Fruit fly (Drosophila melanogaster) whole organism, adult: ENCODE results near the gene CG14391.

ENCODE experiments used
- CG11617 ChIP-seq: fragments of 200-800 bp; sonication (Bioruptor generic); optimal IDR thresholded peaks from 2 replicates; lab custom pipeline; 2017; ENCODE audit warnings: mild to moderate bottlenecking, missing biosample characterization, missing genetic modification reagents, missing genetic modification characterization
- CG12768 ChIP-seq: fragments of 200-800 bp; sonication (Bioruptor generic); optimal IDR thresholded peaks from 2 replicates; lab custom pipeline; 2017; ENCODE audit warnings: missing biosample characterization, missing genetic modification characterization, mild to moderate bottlenecking, moderate library complexity, missing genetic modification reagents
- CG14711 ChIP-seq: fragments of 200-800 bp; sonication (Bioruptor generic); optimal IDR thresholded peaks from 2 replicates; lab custom pipeline; 2018; ENCODE audit warnings: missing biosample characterization, mild to moderate bottlenecking, missing genetic modification characterization, moderate library complexity
- CG1620 ChIP-seq: fragments of 200-800 bp; sonication (Bioruptor generic); optimal IDR thresholded peaks from 2 replicates; lab custom pipeline; 2016; ENCODE audit warnings: missing biosample characterization, missing genetic modification characterization
- CG33017 ChIP-seq: fragments of 200-800 bp; sonication (Bioruptor generic); optimal IDR thresholded peaks from 2 replicates; lab custom pipeline; 2018; ENCODE audit warnings: missing biosample characterization, mild to moderate bottlenecking, missing genetic modification characterization, moderate library complexity
- CG5204 ChIP-seq: fragments of 200-800 bp; sonication (Bioruptor generic); optimal IDR thresholded peaks from 2 replicates; lab custom pipeline; 2016; ENCODE audit warnings: missing biosample characterization, missing genetic modification characterization
- CG7045 ChIP-seq: fragments of 200-800 bp; sonication (Bioruptor generic); optimal IDR thresholded peaks from 2 replicates; lab custom pipeline; 2017; ENCODE audit warnings: missing biosample characterization, mild to moderate bottlenecking, missing genetic modification characterization
- CG7101 ChIP-seq: fragments of 200-800 bp; sonication (Bioruptor generic); optimal IDR thresholded peaks from 2 replicates; lab custom pipeline; 2018; ENCODE audit warnings: missing biosample characterization, mild to moderate bottlenecking, missing genetic modification characterization, moderate library complexity
- Clk ChIP-seq: fragments of 200-800 bp; sonication (Bioruptor generic); optimal IDR thresholded peaks from 2 replicates; lab custom pipeline; 2017; ENCODE audit warnings: missing biosample characterization, missing genetic modification characterization
- Crg-1 ChIP-seq: fragments of 200-800 bp; sonication (Bioruptor generic); optimal IDR thresholded peaks from 2 replicates; lab custom pipeline; 2016; ENCODE audit warnings: missing biosample characterization, missing genetic modification characterization
- Hr96 ChIP-seq: fragments of 200-800 bp; sonication (Bioruptor generic); optimal IDR thresholded peaks from 2 replicates; lab custom pipeline; 2016; ENCODE audit warnings: missing biosample characterization, missing genetic modification characterization
- Mnt ChIP-seq: fragments of 200-800 bp; sonication (Bioruptor generic); optimal IDR thresholded peaks from 2 replicates; lab custom pipeline; 2016; ENCODE audit warnings: missing biosample characterization, mild to moderate bottlenecking, missing genetic modification characterization
- bab1 ChIP-seq: fragments of 200-800 bp; sonication (Bioruptor generic); optimal IDR thresholded peaks from 3 replicates; lab custom pipeline; 2019; ENCODE audit warnings: missing biosample characterization, mild to moderate bottlenecking, missing genetic modification characterization, moderate library complexity
- cic ChIP-seq: fragments of 200-800 bp; sonication (Bioruptor generic); optimal IDR thresholded peaks from 2 replicates; lab custom pipeline; 2017; ENCODE audit warnings: missing biosample characterization, mild to moderate bottlenecking, missing genetic modification characterization, moderate library complexity
- cnc ChIP-seq, 2 experiments: fragments of >200 bp; optimal IDR thresholded peaks; 2 replicates each; lab custom pipeline; 2017
- kay ChIP-seq: fragments of 200-800 bp; sonication (Bioruptor generic); peaks from one replicate; lab custom pipeline; 2016; ENCODE audit warnings: missing biosample characterization, missing genetic modification characterization, borderline replicate concordance
- ovo ChIP-seq: fragments of 200-800 bp; sonication (Bioruptor generic); optimal IDR thresholded peaks from 2 replicates; lab custom pipeline; 2016; ENCODE audit warnings: missing biosample characterization, missing genetic modification characterization
- pad ChIP-seq: fragments of 200-800 bp; sonication (Bioruptor generic); optimal IDR thresholded peaks from 3 replicates; lab custom pipeline; 2017; ENCODE audit warnings: missing biosample characterization, missing genetic modification characterization, mild to moderate bottlenecking, moderate library complexity, missing genetic modification reagents
- tj ChIP-seq: fragments of 200-800 bp; sonication (Bioruptor generic); optimal IDR thresholded peaks from 3 replicates; lab custom pipeline; 2017; ENCODE audit warnings: missing biosample characterization, mild to moderate bottlenecking, missing genetic modification characterization, moderate library complexity
- toe ChIP-seq: fragments of 200-800 bp; sonication (Bioruptor generic); optimal IDR thresholded peaks from 2 replicates; lab custom pipeline; 2016; ENCODE audit warnings: missing biosample characterization, missing genetic modification characterization

The CG14391 gene

dm6 chr3R:12694742-12695141 is at the start of gene CG14391, which contains the start of gene NijC:
Gene CG14391 (minus strand): TSS chr3R:12694842.
Gene NijC (plus strand): TSS chr3R:12695129.
- TF ChIP-seq kay (GFP tag; lab: Kevin White, UChicago) (peak; percentile 79), Hr96 (GFP tag; lab: Kevin White, UChicago) (no peak)

dm6 chr3R:12743580-12743979 is 48.9 kb upstream of the CG14391 start, which contains the start of gene Ugt37A3:
Gene Ugt37A3 (minus strand): TSS chr3R:12743680.
- TF ChIP-seq CG7101 (tag; lab: Kevin White, UChicago) (no peak), Mnt (peak; percentile 4)

dm6 chr3R:12739247-12739646 is 44.6 kb upstream of the CG14391 start, which contains the start of gene Ugt37A2:
Gene Ugt37A2 (plus strand): TSS chr3R:12739642.
- TF ChIP-seq cic (GFP tag; lab: Kevin White, UChicago) (peak; percentile 7), kay (GFP tag; lab: Kevin White, UChicago) (peak; percentile 68), pad (GFP tag; lab: Kevin White, UChicago) (no peak), CG7045 (no peak)

dm6 chr3R:12727944-12728649 is 33.5 kb upstream of the CG14391 start:
- TF ChIP-seq cic (GFP tag; lab: Kevin White, UChicago), result no peak
- TF ChIP-seq pad (GFP tag; lab: Kevin White, UChicago), result no peak
- no peak for TF ChIP-seq Clk (GFP tag; lab: Kevin White, UChicago)
- TF ChIP-seq CG12768 (GFP tag; lab: Kevin White, UChicago), result no peak
- TF ChIP-seq CG1620 (GFP tag; lab: Kevin White, UChicago), result no peak
- no peak for TF ChIP-seq CG7101 (tag; lab: Kevin White, UChicago)
- TF ChIP-seq CG14711 (tag; lab: Kevin White, UChicago), result no peak
- no peak for TF ChIP-seq CG5204 (GFP tag; lab: Kevin White, UChicago)
- TF ChIP-seq Hr96 (GFP tag; lab: Kevin White, UChicago), result no peak
- TF ChIP-seq CG7045, result no peak
- no peak for TF ChIP-seq kay (GFP tag; lab: Kevin White, UChicago)
- no peak for TF ChIP-seq bab1 (GFP tag; lab: Kevin White, UChicago)
- TF ChIP-seq CG11617 (GFP tag; lab: Kevin White, UChicago), result no peak
- TF ChIP-seq toe (GFP tag; lab: Kevin White, UChicago), result no peak
- no peak for TF ChIP-seq tj
- TF ChIP-seq CG33017 (tag; lab: Kevin White, UChicago), result no peak

dm6 chr3R:12723759-12724158 is 29.1 kb upstream of the CG14391 start:
- TF ChIP-seq bab1 (GFP tag; lab: Kevin White, UChicago) (peak; percentile 31), CG1620 (GFP tag; lab: Kevin White, UChicago) (peak; percentile 6), ovo (peak; percentile 63), CG33017 (tag; lab: Kevin White, UChicago) (no peak), kay (GFP tag; lab: Kevin White, UChicago) (peak; percentile 3), Crg-1 (GFP tag; lab: Kevin White, UChicago) (peak; percentile 11), CG7101 (tag; lab: Kevin White, UChicago) (peak; percentile 30), CG14711 (tag; lab: Kevin White, UChicago) (no peak), toe (GFP tag; lab: Kevin White, UChicago) (no peak)

dm6 chr3R:12722392-12722914 is 27.8 kb upstream of the CG14391 start, which contains the start of gene Men:
Gene Men (minus strand): TSS chr3R:12722442.
- no peak for TF ChIP-seq Mnt
- TF ChIP-seq kay (GFP tag; lab: Kevin White, UChicago), result no peak
- no peak for TF ChIP-seq CG11617 (GFP tag; lab: Kevin White, UChicago)
- no peak for TF ChIP-seq CG1620 (GFP tag; lab: Kevin White, UChicago)
- TF ChIP-seq toe (GFP tag; lab: Kevin White, UChicago), result no peak
- TF ChIP-seq bab1 (GFP tag; lab: Kevin White, UChicago), result peak; percentile 45
- TF ChIP-seq CG12768 (GFP tag; lab: Kevin White, UChicago), result no peak
- TF ChIP-seq Clk (GFP tag; lab: Kevin White, UChicago), result no peak
- TF ChIP-seq Crg-1 (GFP tag; lab: Kevin White, UChicago), result no peak
- TF ChIP-seq Hr96 (GFP tag; lab: Kevin White, UChicago), result no peak
- TF ChIP-seq CG7045, result peak; percentile 31
- peak; percentile 22 for TF ChIP-seq CG5204 (GFP tag; lab: Kevin White, UChicago)
- TF ChIP-seq cnc (optimal IDR thresholded peaks at IDR 0.05; lab: Kevin White, UChicago), result no peak
- TF ChIP-seq CG33017 (tag; lab: Kevin White, UChicago), result no peak
- TF ChIP-seq pad (GFP tag; lab: Kevin White, UChicago), result no peak
- TF ChIP-seq CG14711 (tag; lab: Kevin White, UChicago), result peak; percentile 19
- TF ChIP-seq tj, result peak; percentile 31
- TF ChIP-seq ovo, result no peak
- no peak for TF ChIP-seq cic (GFP tag; lab: Kevin White, UChicago)
- TF ChIP-seq CG7101 (tag; lab: Kevin White, UChicago), result peak; percentile 59
